Worm (Caenorhabditis elegans): ENCODE results near the gene mog-1.

mog-1 gene

DNA sequence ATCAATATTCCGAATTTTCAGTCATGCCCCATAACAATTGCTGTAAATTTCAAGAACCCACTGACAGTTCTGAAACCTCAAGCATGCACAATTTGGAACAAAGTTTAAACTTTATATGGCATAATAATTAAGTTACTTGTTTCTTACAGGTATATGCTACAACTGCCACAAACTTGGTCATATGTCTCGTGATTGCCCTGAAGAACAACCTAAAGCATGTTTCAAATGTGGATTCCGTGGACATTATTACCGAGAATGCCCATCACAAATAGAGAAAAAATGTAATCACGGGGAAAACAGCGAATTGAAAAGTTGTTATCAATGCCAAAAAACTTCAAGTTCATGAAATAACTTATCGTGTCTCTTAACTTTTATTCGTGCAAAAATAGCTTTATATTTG lies 43.0 kb downstream of the mog-1 start (continued):
- TF ChIP-seq unc-62 (GFP tag; optimal IDR thresholded peaks at IDR 0.05 in 1 of 2) (no peak), unc-62 (tag; optimal IDR thresholded peaks at IDR 0.05) (no peak), nhr-42 (GFP tag; IDR thresholded peaks at IDR 0.05) (no peak), madf-9 (GFP tag; conservative IDR thresholded peaks at IDR 0.05) (no peak), daf-8 (GFP tag; IDR thresholded peaks at IDR 0.05) (no peak), vab-7 (GFP tag; IDR thresholded peaks at IDR 0.05) (no peak), dmd-6 (GFP tag; IDR thresholded peaks at IDR 0.05) (peak; percentile 44), nhr-28 (tag; optimal IDR thresholded peaks at IDR 0.05) (peak; percentile 0), nhr-76 (tag; optimal IDR thresholded peaks at IDR 0.05) (no peak), fkh-10 (GFP tag; optimal IDR thresholded peaks at IDR 0.05) (no peak), ama-1 (optimal IDR thresholded peaks at IDR 0.05) (no peak), lin-39 (tag; optimal IDR thresholded peaks at IDR 0.05) (no peak), nhr-111 (GFP tag; optimal IDR thresholded peaks at IDR 0.05) (no peak), nhr-41 (GFP tag; IDR thresholded peaks at IDR 0.05) (no peak), spr-1 (tag; optimal IDR thresholded peaks at IDR 0.05) (no peak), nhr-11 (tag; optimal IDR thresholded peaks at IDR 0.05) (no peak), rbr-2 (tag; optimal IDR thresholded peaks at IDR 0.05) (no peak), hlh-30 (tag; optimal IDR thresholded peaks at IDR 0.05; ENCODE audit: insufficient read depth) (peak; percentile 41), mep-1 (tag; optimal IDR thresholded peaks at IDR 0.05) (no peak), hmg-1.1 (GFP tag; IDR thresholded peaks at IDR 0.05) (no peak), php-3 (GFP tag; IDR thresholded peaks at IDR 0.05) (0 out of 2 replicates have a peak, but pooled peaks have one; percentile 55), nhr-25 (tag; optimal IDR thresholded peaks at IDR 0.05; ENCODE audit: borderline replicate concordance, insufficient read depth) (no peak), fos-1 (tag; optimal IDR thresholded peaks at IDR 0.05) (no peak), spr-3 (GFP tag; optimal IDR thresholded peaks at IDR 0.05) (no peak), lin-38 (GFP tag; IDR thresholded peaks at IDR 0.05) (no peak), duxl-1 (tag; optimal IDR thresholded peaks at IDR 0.05; ENCODE audit: poor library complexity) (no peak), nhr-102 (tag; optimal IDR thresholded peaks at IDR 0.05) (no peak), dve-1 (tag; optimal IDR thresholded peaks at IDR 0.05; ENCODE audit: insufficient read depth) (peak; percentile 62), Y48G9A.11 (GFP tag; IDR thresholded peaks at IDR 0.05) (no peak), daf-12 (tag; optimal IDR thresholded peaks at IDR 0.05) (no peak), lim-7 (GFP tag; IDR thresholded peaks at IDR 0.05) (no peak), pha-4 (GFP tag; IDR thresholded peaks at IDR 0.05) (no peak), pha-4 (tag; optimal IDR thresholded peaks at IDR 0.05) (no peak), egl-27 (tag; optimal IDR thresholded peaks at IDR 0.05) (no peak), tra-1 (GFP tag; IDR thresholded peaks at IDR 0.05) (no peak), daf-16 (GFP tag; optimal IDR thresholded peaks at IDR 0.05) (no peak), daf-16 (tag; optimal IDR thresholded peaks at IDR 0.05) (peak; percentile 48), dmd-8 (GFP tag; IDR thresholded peaks at IDR 0.05) (no peak)

DNA sequence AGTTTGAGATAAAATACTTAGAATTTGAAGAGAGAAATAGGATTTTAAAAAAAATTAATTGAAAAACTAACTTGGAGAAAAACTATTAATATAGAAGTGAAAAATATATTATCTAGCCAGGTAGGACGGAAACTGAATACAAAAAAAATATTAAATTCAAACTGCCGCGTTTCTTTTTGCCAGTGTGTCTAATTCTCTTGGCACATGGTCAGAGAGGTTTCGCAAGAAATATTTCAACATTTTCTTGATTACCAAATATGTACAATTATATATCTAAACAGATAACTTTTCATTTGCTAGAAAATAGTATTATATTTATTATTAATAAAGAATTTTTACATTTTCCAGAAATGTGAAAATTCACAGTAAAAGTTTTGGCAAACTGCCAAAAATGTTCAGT lies 43.5 kb downstream of the mog-1 start:
- TF ChIP-seq dpl-1 (GFP tag; optimal IDR thresholded peaks at IDR 0.05): peak; percentile 55
- TF ChIP-seq hlh-30 (tag; optimal IDR thresholded peaks at IDR 0.05; ENCODE audit: insufficient read depth): peak; percentile 39
- no peak for TF ChIP-seq unc-39 (tag; optimal IDR thresholded peaks at IDR 0.05)
- TF ChIP-seq aha-1 (tag): no peak
- no peak for TF ChIP-seq daf-16 (GFP tag; optimal IDR thresholded peaks at IDR 0.05)
- peak; percentile 19 for TF ChIP-seq daf-16 (tag; optimal IDR thresholded peaks at IDR 0.05)
- TF ChIP-seq dmd-9 (GFP tag; IDR thresholded peaks at IDR 0.05): no peak
- no peak for TF ChIP-seq dve-1 (tag; optimal IDR thresholded peaks at IDR 0.05; ENCODE audit: insufficient read depth)
- TF ChIP-seq dmd-8 (GFP tag; IDR thresholded peaks at IDR 0.05): no peak
- TF ChIP-seq nhr-102 (tag; optimal IDR thresholded peaks at IDR 0.05): no peak
- no peak for TF ChIP-seq fkh-10 (GFP tag; optimal IDR thresholded peaks at IDR 0.05)
- TF ChIP-seq lsy-2 (tag; optimal IDR thresholded peaks at IDR 0.05): peak in 1 of 2 experiments; percentile 6
- no peak for TF ChIP-seq dmd-6 (GFP tag; IDR thresholded peaks at IDR 0.05)
- TF ChIP-seq lin-29 (GFP tag; IDR thresholded peaks at IDR 0.05): no peak
- no peak for TF ChIP-seq hif-1 (tag; optimal IDR thresholded peaks at IDR 0.05)
